Fruit fly (Drosophila melanogaster): ENCODE results near the gene Vm34Ca.

The Vm34Ca gene

DNA sequence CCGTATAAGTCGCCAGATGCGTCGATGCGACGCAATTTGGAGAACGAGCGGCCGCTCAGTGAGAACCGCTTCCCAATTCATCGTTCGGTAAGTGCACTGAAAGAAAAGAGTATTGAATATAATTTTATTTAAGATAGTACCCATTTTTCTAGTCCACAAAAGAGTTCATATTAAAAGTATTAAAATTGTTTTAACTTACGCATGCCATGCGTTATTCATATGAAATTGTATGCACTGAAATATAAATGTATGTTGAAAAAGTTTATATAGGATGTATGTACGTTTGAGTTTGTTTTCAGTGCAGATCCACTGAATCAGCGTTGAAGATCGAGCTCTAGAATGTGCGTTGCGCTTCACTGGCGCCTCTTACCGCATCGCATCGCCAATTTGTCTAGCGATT is 11.9 kb downstream of the Vm34Ca start (continued):
- TF ChIP-seq CG6808 (GFP tag; optimal IDR thresholded peaks at IDR 0.05) (no peak), dac (GFP tag; optimal IDR thresholded peaks at IDR 0.05) (no peak), OdsH (GFP tag; optimal IDR thresholded peaks at IDR 0.05) (peak; percentile 27), CG8632 (GFP tag; optimal IDR thresholded peaks at IDR 0.05) (no peak), acj6 (GFP tag; optimal IDR thresholded peaks at IDR 0.05) (peak; percentile 16)

DNA sequence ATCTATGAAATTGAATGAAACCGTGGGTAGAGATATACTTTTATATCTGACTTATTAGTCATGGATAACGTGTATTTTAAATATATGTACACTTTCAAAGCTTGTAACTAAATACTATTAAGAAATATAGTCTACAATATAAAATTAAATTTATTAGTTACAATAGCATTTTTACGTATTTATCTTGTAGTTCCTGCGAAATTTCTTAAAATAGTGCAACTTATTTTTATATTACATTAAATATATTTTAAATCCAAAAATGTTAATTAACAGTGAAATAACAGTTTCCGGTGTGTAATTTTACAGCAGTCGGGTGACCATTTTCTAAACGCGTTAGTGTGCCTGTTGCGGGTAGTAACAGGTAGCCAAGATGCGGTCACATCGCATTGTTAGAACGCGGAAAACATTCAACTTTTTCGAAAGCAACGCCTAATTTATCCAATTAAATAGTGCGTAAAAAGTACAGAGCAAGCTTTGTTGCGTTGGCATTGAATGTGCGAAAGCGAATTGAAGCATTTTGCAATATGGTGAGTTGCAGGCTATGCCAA is 12.7 kb downstream of the Vm34Ca start, which contains the start of the genes CG10859 and CG7110:
CG10859 (minus strand) TSS at position 51 of the 548 bp plus-strand sequence.
CG7110 (plus strand) TSS at position 378 of the 548 bp plus-strand sequence.
- TF ChIP-seq ss (GFP tag; optimal IDR thresholded peaks at IDR 0.05): peak in 1 of 2 experiments; percentile 40
- TF ChIP-seq Hr4 (GFP tag; optimal IDR thresholded peaks at IDR 0.05): no peak
- TF ChIP-seq CG3919 (GFP tag; optimal IDR thresholded peaks at IDR 0.05): peak; percentile 26
- TF ChIP-seq Blimp-1 (GFP tag; optimal IDR thresholded peaks at IDR 0.05): no peak
- peak; percentile 3 for TF ChIP-seq CG8632 (GFP tag; optimal IDR thresholded peaks at IDR 0.05)
- TF ChIP-seq spab (GFP tag; optimal IDR thresholded peaks at IDR 0.05): no peak
- peak; percentile 12 for TF ChIP-seq CG3032 (tag; optimal IDR thresholded peaks at IDR 0.05)
- no peak for TF ChIP-seq CG8119 (GFP tag; IDR thresholded peaks at IDR 0.05)
- TF ChIP-seq Met (GFP tag; optimal IDR thresholded peaks at IDR 0.05): peak; percentile 33
- TF ChIP-seq Eip93F (GFP tag; optimal IDR thresholded peaks at IDR 0.05): no peak
- TF ChIP-seq Hr39 (GFP tag; optimal IDR thresholded peaks at IDR 0.05): no peak
- TF ChIP-seq CG10669 (GFP tag; optimal IDR thresholded peaks at IDR 0.05): peak; percentile 10
- TF ChIP-seq lz (GFP tag; optimal IDR thresholded peaks at IDR 0.05): peak; percentile 25
- no peak for TF ChIP-seq CG6276 (GFP tag; optimal IDR thresholded peaks at IDR 0.05)
- peak; percentile 27 for TF ChIP-seq esn (GFP tag; optimal IDR thresholded peaks at IDR 0.05)
- TF ChIP-seq Sox102F (GFP tag; optimal IDR thresholded peaks at IDR 0.05): peak; percentile 12
- TF ChIP-seq cyc (GFP tag; optimal IDR thresholded peaks at IDR 0.05): peak; percentile 2
- peak; percentile 19 for TF ChIP-seq OdsH (GFP tag; optimal IDR thresholded peaks at IDR 0.05)
- TF ChIP-seq Eip78C (GFP tag): peak; percentile 83
- TF ChIP-seq CG34406 (GFP tag; optimal IDR thresholded peaks at IDR 0.05): peak; percentile 25
- TF ChIP-seq topi (GFP tag; optimal IDR thresholded peaks at IDR 0.05): peak; percentile 27
- no peak for TF ChIP-seq acj6 (GFP tag; optimal IDR thresholded peaks at IDR 0.05)

DNA sequence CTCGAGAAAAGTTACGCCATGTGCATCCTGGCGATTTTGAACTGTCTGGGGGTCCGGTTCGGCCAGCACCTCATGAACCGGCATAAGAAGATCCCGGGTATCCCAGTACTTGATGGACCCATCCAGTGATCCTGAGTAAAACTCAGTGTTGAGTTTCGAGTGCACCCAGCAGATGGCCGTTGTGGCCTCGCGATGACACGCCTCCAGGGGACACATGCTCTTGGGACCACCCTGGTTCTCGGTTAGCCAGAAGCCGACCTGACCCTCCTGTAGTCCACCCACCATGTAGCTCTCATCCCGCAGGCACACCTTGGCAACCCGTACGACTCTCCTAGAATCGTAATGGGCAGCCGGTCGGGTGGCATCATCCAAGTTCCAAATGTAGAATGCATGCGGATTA is 14.0 kb downstream of the Vm34Ca start:
- no peak for TF ChIP-seq fd59A (GFP tag; optimal IDR thresholded peaks at IDR 0.05)
- no peak for TF ChIP-seq OdsH (GFP tag; optimal IDR thresholded peaks at IDR 0.05)
- TF ChIP-seq CG1621 (tag; optimal IDR thresholded peaks at IDR 0.05): no peak
- TF ChIP-seq Gug (GFP tag; IDR thresholded peaks at IDR 0.05): no peak
- no peak for TF ChIP-seq topi (GFP tag; optimal IDR thresholded peaks at IDR 0.05)
- TF ChIP-seq CG31627 (GFP tag; optimal IDR thresholded peaks at IDR 0.05): no peak
- no peak for TF ChIP-seq CG10631 (GFP tag; optimal IDR thresholded peaks at IDR 0.05)
- TF ChIP-seq CG11902 (GFP tag; optimal IDR thresholded peaks at IDR 0.05): no peak
- TF ChIP-seq Sox102F (GFP tag; optimal IDR thresholded peaks at IDR 0.05): no peak
- no peak for TF ChIP-seq Smox (GFP tag; optimal IDR thresholded peaks at IDR 0.05)
- no peak for TF ChIP-seq esn (GFP tag; optimal IDR thresholded peaks at IDR 0.05)
- no peak for TF ChIP-seq cyc (GFP tag; optimal IDR thresholded peaks at IDR 0.05)
- no peak for TF ChIP-seq Blimp-1 (GFP tag; optimal IDR thresholded peaks at IDR 0.05)
- no peak for TF ChIP-seq Hr39 (GFP tag; optimal IDR thresholded peaks at IDR 0.05)

DNA sequence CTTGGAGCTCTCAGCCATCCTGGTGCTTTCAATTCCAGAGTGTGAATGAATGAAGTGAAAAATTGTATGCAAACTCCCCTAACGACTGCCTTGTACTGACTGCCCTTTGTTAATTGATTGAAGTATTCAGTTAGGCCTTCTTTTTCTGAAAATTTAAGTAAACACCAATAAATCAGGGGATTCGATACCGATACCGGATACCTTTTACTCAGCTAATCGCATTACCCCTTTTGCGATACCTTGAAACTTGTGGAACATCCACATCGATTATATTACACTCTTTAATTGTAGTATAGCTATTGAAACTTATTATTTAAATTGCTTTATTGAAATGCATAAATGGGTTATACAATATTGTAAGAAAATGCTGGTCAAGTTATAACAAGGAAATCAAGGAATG is 15.3 kb downstream of the Vm34Ca start, which contains the start of gene CG16957:
CG16957 (minus strand) TSS at position 101 of the 400 bp plus-strand sequence.
- TF ChIP-seq CG6276 (GFP tag; optimal IDR thresholded peaks at IDR 0.05) (no peak), Blimp-1 (GFP tag; optimal IDR thresholded peaks at IDR 0.05) (no peak), eg (GFP tag; IDR thresholded peaks at IDR 0.05) (no peak), salr (GFP tag; optimal IDR thresholded peaks at IDR 0.05) (no peak), Sox102F (GFP tag; optimal IDR thresholded peaks at IDR 0.05) (no peak), CG4318 (GFP tag; optimal IDR thresholded peaks at IDR 0.05) (no peak), fd59A (GFP tag; optimal IDR thresholded peaks at IDR 0.05) (no peak), Hr38 (GFP tag; optimal IDR thresholded peaks at IDR 0.05) (no peak), svp (GFP tag) (no peak), OdsH (GFP tag; optimal IDR thresholded peaks at IDR 0.05) (no peak), spab (GFP tag; optimal IDR thresholded peaks at IDR 0.05) (no peak), CG31627 (GFP tag; optimal IDR thresholded peaks at IDR 0.05) (no peak), CG7368 (GFP tag; optimal IDR thresholded peaks at IDR 0.05) (no peak), pdm3 (GFP tag; optimal IDR thresholded peaks at IDR 0.05) (no peak), CG11294 (GFP tag; IDR thresholded peaks at IDR 0.05) (no peak), CG11902 (GFP tag; optimal IDR thresholded peaks at IDR 0.05) (no peak), Eip75B (GFP tag; optimal IDR thresholded peaks at IDR 0.05) (no peak), dsx (GFP tag; optimal IDR thresholded peaks at IDR 0.05; ENCODE audit: poor library complexity, severe bottlenecking) (no peak), CG8632 (GFP tag; optimal IDR thresholded peaks at IDR 0.05) (no peak)
